Worm (Caenorhabditis elegans) whole organism, L3 larva: ENCODE data around the gene mel-32.

Experiments used
- R02D3.7 ChIP-seq: fragments of 150-350 bp; optimal IDR thresholded peaks from 2 replicates; lab custom pipeline; 2014; ENCODE audit warnings: missing biosample characterization, missing genetic modification characterization
- ama-1 ChIP-seq: fragments of 150-350 bp; optimal IDR thresholded peaks from 2 replicates; lab custom pipeline; 2018
- daf-12 ChIP-seq: fragments of 150-350 bp; optimal IDR thresholded peaks from 2 replicates; lab custom pipeline; 2014; ENCODE audit warnings: missing biosample characterization, missing genetic modification reagents, missing genetic modification characterization
- egl-5 ChIP-seq: fragments of 150-350 bp; optimal IDR thresholded peaks from 2 replicates; lab custom pipeline; 2017; ENCODE audit warnings: missing biosample characterization, missing genetic modification reagents, missing genetic modification characterization, inconsistent platforms
- elt-1 ChIP-seq: fragments of 150-350 bp; optimal IDR thresholded peaks from 2 replicates; lab custom pipeline; 2014; ENCODE audit warnings: missing biosample characterization, missing genetic modification characterization
- elt-2 ChIP-seq: sonication (generic microtip); optimal IDR thresholded peaks from 2 replicates; lab custom pipeline; 2016; ENCODE audit warnings: missing genetic modification reagents, mild to moderate bottlenecking, missing genetic modification characterization, missing compliant biosample characterization
- elt-3 ChIP-seq, 3 experiments: fragments of 150-350 bp in 1 of 3; sonication (generic microtip) in 2 of 3; optimal IDR thresholded peaks; 2 replicates in 2 of 3; 4 replicates in 1 of 3; lab custom pipeline; 2014 to 2017; ENCODE audit warnings: missing biosample characterization in 3 of 3, missing genetic modification characterization in 3 of 3
- fkh-10 ChIP-seq: sonication (generic microtip); optimal IDR thresholded peaks from 2 replicates; lab custom pipeline; 2017; ENCODE audit warnings: missing biosample characterization, missing genetic modification reagents, missing genetic modification characterization
- fkh-2 ChIP-seq: fragments of 150-350 bp; optimal IDR thresholded peaks from 2 replicates; lab custom pipeline; 2014; ENCODE audit warnings: missing biosample characterization, missing genetic modification reagents, missing genetic modification characterization
- hmg-11 ChIP-seq: sonication (generic microtip); optimal IDR thresholded peaks from 2 replicates; lab custom pipeline; 2016; ENCODE audit warnings: missing genetic modification characterization, missing compliant biosample characterization
- jun-1 ChIP-seq: fragments of 150-350 bp; optimal IDR thresholded peaks from 2 replicates; lab custom pipeline; 2014; ENCODE audit warnings: missing biosample characterization, missing genetic modification reagents, missing genetic modification characterization
- lin-15B ChIP-seq: fragments of 150-350 bp; optimal IDR thresholded peaks from 2 replicates; lab custom pipeline; 2014; ENCODE audit warnings: missing biosample characterization, missing genetic modification characterization
- lin-39 ChIP-seq: fragments of 150-350 bp; optimal IDR thresholded peaks from 2 replicates; lab custom pipeline; 2018; ENCODE audit warnings: missing biosample characterization, missing genetic modification reagents, missing genetic modification characterization
- lsy-12 ChIP-seq: sonication (generic microtip); optimal IDR thresholded peaks from 2 replicates; lab custom pipeline; 2016; ENCODE audit warnings: mild to moderate bottlenecking, missing genetic modification characterization, missing compliant biosample characterization
- mdl-1 ChIP-seq: fragments of 150-350 bp; optimal IDR thresholded peaks from 2 replicates; lab custom pipeline; 2014; ENCODE audit warnings: missing biosample characterization, missing genetic modification characterization
- nfya-1 ChIP-seq: sonication (generic microtip); optimal IDR thresholded peaks from 2 replicates; lab custom pipeline; 2017; ENCODE audit warnings: missing genetic modification characterization, mild to moderate bottlenecking, missing compliant biosample characterization, antibody characterized with exemption, moderate library complexity; ENCODE audit not compliant: insufficient read depth
- nhr-11 ChIP-seq: fragments of 150-350 bp; optimal IDR thresholded peaks from 2 replicates; lab custom pipeline; 2014; ENCODE audit warnings: missing biosample characterization, missing genetic modification characterization
- nhr-23 ChIP-seq: fragments of 150-350 bp; optimal IDR thresholded peaks from 2 replicates; lab custom pipeline; 2014; ENCODE audit warnings: missing biosample characterization, missing genetic modification reagents, missing genetic modification characterization
- nhr-237 ChIP-seq: fragments of 150-350 bp; optimal IDR thresholded peaks from 2 replicates; lab custom pipeline; 2014; ENCODE audit warnings: missing biosample characterization, missing genetic modification characterization
- nhr-25 ChIP-seq: sonication (generic microtip); optimal IDR thresholded peaks from 2 replicates; lab custom pipeline; 2017; ENCODE audit warnings: missing biosample characterization, missing genetic modification characterization
- nhr-43 ChIP-seq: sonication (generic microtip); optimal IDR thresholded peaks from 2 replicates; lab custom pipeline; 2016; ENCODE audit warnings: mild to moderate bottlenecking, missing genetic modification characterization, missing compliant biosample characterization; ENCODE audit not compliant: poor library complexity, severe bottlenecking
- nhr-67 ChIP-seq: fragments of 150-350 bp; optimal IDR thresholded peaks from 2 replicates; lab custom pipeline; 2014; ENCODE audit warnings: missing biosample characterization, missing genetic modification characterization
- pqm-1 ChIP-seq: fragments of 150-350 bp; optimal IDR thresholded peaks from 2 replicates; lab custom pipeline; 2017; ENCODE audit warnings: missing biosample characterization, missing genetic modification characterization, inconsistent platforms
- sea-2 ChIP-seq: fragments of 150-350 bp; sonication (generic microtip); optimal IDR thresholded peaks from 4 replicates; lab custom pipeline; 2014; ENCODE audit warnings: missing biosample characterization, missing genetic modification reagents, missing genetic modification characterization
- snpc-4 ChIP-seq: fragments of 150-350 bp; optimal IDR thresholded peaks from 2 replicates; lab custom pipeline; 2014; ENCODE audit warnings: missing biosample characterization, missing genetic modification characterization
- unc-62 ChIP-seq: fragments of 150-350 bp; sonication (generic microtip); optimal IDR thresholded peaks from 4 replicates; lab custom pipeline; 2014; ENCODE audit warnings: missing biosample characterization, missing genetic modification reagents, missing genetic modification characterization
- zag-1 ChIP-seq: fragments of 150-350 bp; optimal IDR thresholded peaks from 2 replicates; lab custom pipeline; 2014; ENCODE audit warnings: missing biosample characterization, missing genetic modification characterization
- ztf-11 ChIP-seq: fragments of 150-350 bp; optimal IDR thresholded peaks from 2 replicates; lab custom pipeline; 2014; ENCODE audit warnings: missing biosample characterization, missing genetic modification characterization

Gene mel-32

DNA sequence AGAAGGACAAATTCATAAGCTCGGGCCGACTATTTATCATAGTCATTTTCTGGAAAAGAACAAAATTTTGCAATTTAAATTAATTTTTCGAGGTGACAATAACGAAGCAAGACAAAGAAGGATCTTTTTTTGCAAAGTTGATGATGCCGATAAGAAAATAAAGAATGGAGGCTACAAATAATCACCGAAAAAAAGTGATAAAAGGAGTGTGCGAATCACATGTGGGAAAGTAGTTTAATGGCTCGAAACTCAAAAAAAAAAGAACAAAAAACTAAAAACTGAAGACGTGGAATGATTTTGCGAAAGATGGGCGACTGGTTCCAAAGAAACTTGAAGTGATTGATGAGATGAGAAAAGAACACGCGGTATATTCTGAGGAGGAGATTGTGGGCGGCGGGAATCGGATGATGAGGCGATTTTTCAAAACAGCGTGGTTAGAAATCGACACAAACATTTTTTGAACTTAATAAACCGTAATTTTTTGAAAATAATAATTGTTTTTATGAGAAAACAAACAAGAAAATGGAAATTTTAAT is 23.3 kb downstream of the mel-32 start, which contains the start of gene atgl-1:
Gene atgl-1, minus strand, starts transcription at position 51 of the 536 bp plus-strand sequence.
- TF ChIP-seq nhr-23 (tag; lab: Kevin White, UChicago) (no peak), snpc-4 (no peak), nhr-25 (peak; percentile 24), nhr-237 (tag; lab: Kevin White, UChicago) (no peak), daf-12 (tag; lab: Kevin White, UChicago) (no peak), ama-1 (peak; percentile 17)

DNA sequence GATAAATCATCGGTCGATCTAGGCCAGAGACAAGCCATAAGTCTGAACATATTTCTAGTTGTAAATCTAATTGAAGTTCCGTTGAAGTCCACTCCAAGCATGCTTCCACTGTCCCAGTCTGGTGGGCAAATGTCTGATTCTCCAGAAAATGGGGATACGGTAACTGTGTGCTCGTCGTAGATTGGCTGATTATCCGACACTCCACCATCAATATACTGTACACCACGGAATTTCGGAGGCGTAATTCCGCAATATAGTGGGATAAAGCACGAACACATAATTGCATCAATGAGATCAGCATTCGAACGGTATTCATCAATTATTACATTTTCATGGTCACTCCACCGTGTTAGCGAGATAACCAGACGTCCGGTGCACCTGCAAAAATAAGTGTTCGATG is 24.5 kb downstream of the mel-32 start:
- TF ChIP-seq nhr-11 (tag; lab: Kevin White, UChicago) (no peak), nhr-25 (peak; percentile 61), ama-1 (peak; percentile 59)

- TF ChIP-seq elt-2: peak; percentile 41
- TF ChIP-seq ama-1: peak; percentile 41
- TF ChIP-seq zag-1 (tag; lab: Kevin White, UChicago): no peak
- TF ChIP-seq nhr-23 (tag; lab: Kevin White, UChicago): peak; percentile 11
- peak; percentile 25 for TF ChIP-seq nhr-43 (tag; lab: Kevin White, UChicago)
- TF ChIP-seq lsy-12: peak; percentile 31
- TF ChIP-seq nhr-25: peak; percentile 35
- no peak for TF ChIP-seq fkh-10 (GFP tag; lab: Kevin White, UChicago)
- no peak for TF ChIP-seq nhr-67 (tag; lab: Kevin White, UChicago)
- TF ChIP-seq R02D3.7 (tag; lab: Kevin White, UChicago): peak; percentile 39
Observed at ce11 chrIII:6415306-6415973, 27.4 kb downstream of the mel-32 start, which contains the start of gene nas-4. Gene nas-4, minus strand, starts transcription at chrIII:6415656.

- TF ChIP-seq nhr-11 (tag; lab: Kevin White, UChicago) (no peak), elt-1 (no peak), sea-2 (GFP tag; lab: Kevin White, UChicago) (no peak), snpc-4 (no peak), lin-15B (no peak), hmg-11 (no peak), nhr-43 (tag; lab: Kevin White, UChicago) (no peak), zag-1 (tag; lab: Kevin White, UChicago) (no peak), egl-5 (tag; lab: Kevin White, UChicago) (no peak), fkh-2 (tag; lab: Kevin White, UChicago) (no peak), nhr-237 (tag; lab: Kevin White, UChicago) (no peak), mdl-1 (tag; lab: Kevin White, UChicago) (no peak), nfya-1 (tag; lab: Kevin White, UChicago) (no peak), elt-3 (tag; optimal IDR thresholded peaks at IDR 0.05; lab: Kevin White, UChicago) (no peak), ama-1 (no peak), unc-62 (GFP tag; lab: Kevin White, UChicago) (no peak)
Observed at ce11 chrIII:6411914-6412313, 30.9 kb downstream of the mel-32 start, which contains the start of gene C05D11.5. Gene C05D11.5, minus strand, starts transcription at chrIII:6412014.

DNA sequence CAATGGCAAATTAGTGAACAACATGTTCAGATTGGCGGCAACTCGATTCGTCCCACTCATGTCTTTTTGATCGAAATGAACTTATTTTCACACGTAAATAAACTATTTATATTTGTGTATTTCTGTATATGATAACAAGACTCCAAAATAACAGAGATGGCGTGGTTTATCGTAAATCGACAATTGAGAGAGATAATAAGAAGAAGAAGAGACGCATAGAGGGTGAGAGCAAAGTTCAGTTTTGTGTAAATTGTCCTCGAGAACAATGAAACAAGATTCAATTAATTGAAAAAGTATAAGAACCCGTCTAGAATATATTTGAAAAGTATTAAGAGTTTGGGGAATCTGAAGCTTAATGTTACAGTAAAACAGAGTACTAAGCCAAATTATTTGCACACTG is 31.4 kb downstream of the mel-32 start:
- TF ChIP-seq nhr-43 (tag; lab: Kevin White, UChicago) (no peak), mdl-1 (tag; lab: Kevin White, UChicago) (no peak), pqm-1 (tag; lab: Kevin White, UChicago) (peak; percentile 69), R02D3.7 (tag; lab: Kevin White, UChicago) (peak; percentile 12), lin-15B (peak; percentile 2), nhr-25 (peak; percentile 3), elt-2 (peak; percentile 26)

DNA sequence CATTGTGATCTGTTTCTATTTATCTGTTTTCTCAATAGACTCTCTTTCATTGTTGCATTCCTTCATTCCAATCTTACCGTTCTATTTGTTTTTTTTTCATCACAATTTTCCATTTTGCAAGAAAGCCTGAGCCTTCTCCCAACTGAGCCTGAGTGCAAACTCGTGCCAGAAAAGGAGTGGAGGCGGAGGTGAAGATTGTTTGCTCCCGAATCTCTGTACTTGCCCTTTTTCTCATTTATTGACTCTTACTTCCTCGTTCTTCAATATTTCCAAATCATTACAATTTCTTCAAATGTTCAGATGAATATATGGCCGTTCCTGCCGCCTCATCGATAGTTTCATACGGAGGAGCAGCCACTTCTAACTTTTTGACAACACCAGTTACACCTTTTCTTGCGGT is 36.0 kb downstream of the mel-32 start, which contains the start of gene let-756:
Gene let-756, plus strand, starts transcription at position 301 of the 400 bp plus-strand sequence.
- TF ChIP-seq ztf-11: no peak

- TF ChIP-seq lin-39 (peak; percentile 31), nfya-1 (tag; lab: Kevin White, UChicago) (peak; percentile 37), nhr-11 (tag; lab: Kevin White, UChicago) (peak; percentile 78), jun-1 (tag; lab: Kevin White, UChicago) (no peak)
Observed at ce11 chrIII:6405121-6405520, 37.7 kb downstream of the mel-32 start.
